Worm (Caenorhabditis elegans): ENCODE data around the gene Y9C9A.8.
A peak's percentile ranks its signal among the peaks of the same experiment; 100 is the strongest.

Y9C9A.8 gene

DNA sequence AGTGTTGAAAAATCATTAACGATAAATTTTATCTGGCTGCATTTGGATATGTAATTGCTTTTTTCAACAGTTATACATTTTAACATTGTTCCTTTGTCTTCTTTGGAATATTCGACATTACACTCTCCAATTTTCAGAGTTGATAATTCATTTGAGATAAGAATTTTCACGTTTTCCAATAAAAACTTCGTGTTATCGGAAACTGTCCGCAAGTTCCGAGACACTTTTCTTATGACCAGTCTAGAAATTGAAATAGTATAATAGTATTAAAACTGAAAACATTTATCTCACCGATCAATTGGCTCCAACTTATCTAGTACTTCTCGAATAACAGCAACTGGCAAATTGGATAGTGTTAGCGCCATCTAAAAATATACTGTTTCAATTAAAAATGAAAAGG is 7.5 kb downstream of the Y9C9A.8 start, which contains the start of gene fbxa-86:
TSS of gene fbxa-86 (minus strand) at position 367 of the 400 bp plus-strand sequence.
- TF ChIP-seq hnd-1 (tag; optimal IDR thresholded peaks at IDR 0.05), result no peak
- no peak for TF ChIP-seq tbx-37 (GFP tag; conservative IDR thresholded peaks at IDR 0.05)
- TF ChIP-seq sea-1 (GFP tag; conservative IDR thresholded peaks at IDR 0.05), result no peak
- no peak for TF ChIP-seq tbx-11 (GFP tag; IDR thresholded peaks at IDR 0.05)
- TF ChIP-seq pes-1 (GFP tag; IDR thresholded peaks at IDR 0.05), result no peak
- no peak for TF ChIP-seq B0310.2 (tag; optimal IDR thresholded peaks at IDR 0.05)
- TF ChIP-seq hmbx-1 (tag; optimal IDR thresholded peaks at IDR 0.05), result no peak

DNA sequence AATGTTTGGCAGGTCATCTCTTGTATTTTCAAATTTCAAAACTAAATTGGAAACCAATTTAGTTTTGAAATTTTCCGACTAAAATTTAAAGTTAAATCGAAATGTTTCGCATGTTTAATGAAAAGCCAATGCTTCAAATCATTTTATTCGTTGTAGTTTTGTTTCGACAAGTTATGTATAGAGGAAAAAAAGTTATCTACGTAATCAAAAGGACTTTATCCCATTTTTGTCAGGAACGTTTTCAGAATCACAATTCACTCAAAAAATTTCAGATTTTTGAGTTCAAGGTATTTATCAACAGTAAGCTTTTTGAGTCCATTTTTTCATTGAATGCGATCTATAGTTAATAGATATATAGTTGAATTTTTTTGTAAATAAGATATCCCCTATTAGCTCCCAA is 8.5 kb downstream of the Y9C9A.8 start, which contains the start of gene str-168:
TSS of gene str-168 (plus strand) at position 301 of the 400 bp plus-strand sequence.
- no peak for TF ChIP-seq hmg-4 (GFP tag; optimal IDR thresholded peaks at IDR 0.05)
- TF ChIP-seq tra-4 (tag; optimal IDR thresholded peaks at IDR 0.05), result no peak
- no peak for TF ChIP-seq ets-7 (tag; optimal IDR thresholded peaks at IDR 0.05)
- no peak for TF ChIP-seq hnd-1 (tag; optimal IDR thresholded peaks at IDR 0.05)
- no peak for TF ChIP-seq tbx-37 (GFP tag; conservative IDR thresholded peaks at IDR 0.05)
- no peak for TF ChIP-seq sea-1 (GFP tag; conservative IDR thresholded peaks at IDR 0.05)
- no peak for TF ChIP-seq hmbx-1 (tag; optimal IDR thresholded peaks at IDR 0.05)
- no peak for TF ChIP-seq flt-1 (GFP tag; IDR thresholded peaks at IDR 0.05)
- no peak for TF ChIP-seq scrt-1 (GFP tag; IDR thresholded peaks at IDR 0.05)
- no peak for TF ChIP-seq F13C5.2 (tag; optimal IDR thresholded peaks at IDR 0.05)
- no peak for TF ChIP-seq ceh-36 (tag; optimal IDR thresholded peaks at IDR 0.05)
- no peak for TF ChIP-seq ama-1 (optimal IDR thresholded peaks at IDR 0.05)
- no peak for TF ChIP-seq tbx-11 (GFP tag; IDR thresholded peaks at IDR 0.05)
- no peak for TF ChIP-seq ceh-13 (GFP tag; optimal IDR thresholded peaks at IDR 0.05)
- no peak for TF ChIP-seq B0310.2 (tag; optimal IDR thresholded peaks at IDR 0.05)
- TF ChIP-seq aly-1 (tag; optimal IDR thresholded peaks at IDR 0.05), result no peak

DNA sequence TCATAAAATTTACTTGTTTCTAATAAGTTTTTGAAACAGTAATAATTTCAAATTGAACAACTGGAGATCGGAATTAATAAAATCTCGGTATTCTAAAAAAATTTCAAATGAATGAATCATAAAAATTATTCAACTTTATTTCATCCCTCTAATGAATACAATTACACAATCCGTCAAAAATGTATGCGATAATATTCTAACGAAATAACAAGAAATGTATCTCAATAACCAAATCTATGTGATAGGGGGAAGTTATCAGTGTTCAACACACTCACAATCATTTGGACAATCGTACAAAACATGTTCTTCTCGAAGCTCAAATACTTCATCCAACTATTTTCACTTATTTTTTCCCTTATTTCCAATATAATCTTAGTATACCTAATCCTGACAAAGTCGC is 11.5 kb downstream of the Y9C9A.8 start, which contains the start of gene Y9C9A.5:
TSS of gene Y9C9A.5 (plus strand) at position 301 of the 400 bp plus-strand sequence.
- TF ChIP-seq ceh-36 (tag; optimal IDR thresholded peaks at IDR 0.05) (no peak), aly-1 (tag; optimal IDR thresholded peaks at IDR 0.05) (no peak), B0310.2 (tag; optimal IDR thresholded peaks at IDR 0.05) (no peak), tbx-37 (GFP tag; conservative IDR thresholded peaks at IDR 0.05) (no peak), ets-7 (tag; optimal IDR thresholded peaks at IDR 0.05) (no peak), hmbx-1 (tag; optimal IDR thresholded peaks at IDR 0.05) (no peak), ceh-13 (GFP tag; optimal IDR thresholded peaks at IDR 0.05) (no peak), ama-1 (optimal IDR thresholded peaks at IDR 0.05) (no peak), sea-1 (GFP tag; conservative IDR thresholded peaks at IDR 0.05) (no peak)

DNA sequence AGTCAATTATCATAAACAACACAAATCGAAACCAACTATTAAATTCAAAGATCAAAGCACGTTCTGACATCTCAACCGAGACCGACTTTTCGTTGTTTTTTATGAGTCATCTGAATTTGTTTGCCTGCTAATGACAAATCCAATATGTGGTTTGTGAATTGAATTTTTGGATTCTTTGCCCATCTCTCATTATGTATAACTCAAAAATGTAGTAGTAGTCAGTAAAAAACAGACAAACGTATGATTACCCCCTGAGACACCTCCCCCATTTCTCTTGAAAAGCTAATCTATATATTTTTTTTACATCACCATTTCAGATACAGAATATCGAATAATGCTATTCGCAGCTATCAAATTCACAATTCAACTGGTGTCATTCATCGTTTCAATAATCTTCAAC is 15.6 kb downstream of the Y9C9A.8 start, which contains the start of gene str-169:
TSS of gene str-169 (plus strand) at position 301 of the 400 bp plus-strand sequence.
- TF ChIP-seq ama-1 (optimal IDR thresholded peaks at IDR 0.05) (no peak), sea-1 (GFP tag; conservative IDR thresholded peaks at IDR 0.05) (no peak)

DNA sequence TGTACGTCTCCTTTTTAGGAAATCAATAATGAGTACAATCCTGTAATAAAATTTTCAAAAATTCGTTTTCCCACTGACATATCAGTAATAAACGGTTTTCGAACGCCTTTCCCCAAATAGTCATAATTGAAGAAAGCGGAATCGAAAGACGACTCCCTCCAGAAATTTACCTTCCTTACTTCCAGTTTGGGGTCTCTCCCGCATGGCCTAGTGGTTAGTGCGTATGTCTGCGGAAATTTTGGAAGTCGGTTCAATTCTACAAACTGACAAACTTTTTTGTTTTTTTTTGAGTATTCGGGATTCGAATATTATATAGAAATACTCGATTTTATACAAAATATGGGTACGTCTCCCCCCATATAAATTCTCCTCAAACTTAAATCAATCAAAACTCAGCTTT is 19.6 kb downstream of the Y9C9A.8 start:
- TF ChIP-seq flt-1 (GFP tag; IDR thresholded peaks at IDR 0.05), result peak; percentile 77

DNA sequence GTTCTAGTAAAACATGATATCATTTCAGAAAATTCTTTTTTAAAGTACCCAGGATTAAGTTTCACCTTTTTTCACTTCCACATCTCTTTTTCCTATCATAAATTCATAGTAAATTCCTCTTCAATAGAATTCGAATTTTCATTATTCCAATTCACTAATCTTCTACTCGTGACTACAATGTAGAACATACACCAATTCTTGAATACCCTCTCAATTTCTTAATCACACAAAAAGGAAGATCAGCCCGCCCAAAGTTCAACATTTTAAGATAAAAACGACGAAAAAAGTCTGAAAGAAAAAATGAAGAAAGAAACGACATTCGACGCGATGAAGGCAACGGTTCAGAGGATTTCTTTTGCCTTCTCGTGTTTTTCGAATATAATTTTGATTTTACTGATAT is 23.7 kb downstream of the Y9C9A.8 start, which contains the start of gene str-163:
TSS of gene str-163 (plus strand) at position 301 of the 400 bp plus-strand sequence.
- TF ChIP-seq hmbx-1 (tag; optimal IDR thresholded peaks at IDR 0.05) (no peak), ets-7 (tag; optimal IDR thresholded peaks at IDR 0.05) (no peak), ceh-13 (GFP tag; optimal IDR thresholded peaks at IDR 0.05) (no peak), scrt-1 (GFP tag; IDR thresholded peaks at IDR 0.05) (no peak), flt-1 (GFP tag; IDR thresholded peaks at IDR 0.05) (no peak), tbx-11 (GFP tag; IDR thresholded peaks at IDR 0.05) (no peak), B0310.2 (tag; optimal IDR thresholded peaks at IDR 0.05) (no peak), sea-1 (GFP tag; conservative IDR thresholded peaks at IDR 0.05) (no peak)

DNA sequence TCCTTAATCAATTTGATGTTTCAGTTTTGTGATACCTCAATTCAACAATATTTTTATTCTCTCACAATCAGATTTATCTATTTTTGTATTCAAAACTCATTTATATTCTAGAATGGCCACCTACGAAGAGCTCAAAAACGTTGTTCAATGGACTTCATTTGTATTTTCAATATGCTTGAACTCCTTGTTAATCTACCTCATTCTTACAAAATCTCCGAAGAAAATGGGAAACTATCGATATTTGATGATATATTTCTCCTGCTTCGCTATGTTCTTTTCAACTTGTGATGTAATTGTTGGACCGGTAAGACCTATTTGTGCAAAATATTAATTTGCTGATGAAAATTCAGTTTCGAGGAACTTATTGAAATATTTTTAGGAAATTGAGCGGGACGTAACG is 30.5 kb downstream of the Y9C9A.8 start, which contains the start of gene str-164:
TSS of gene str-164 (plus strand) at position 113 of the 400 bp plus-strand sequence.
- no peak for TF ChIP-seq aly-1 (tag; optimal IDR thresholded peaks at IDR 0.05)
- no peak for TF ChIP-seq tbx-37 (GFP tag; conservative IDR thresholded peaks at IDR 0.05)
- TF ChIP-seq hmbx-1 (tag; optimal IDR thresholded peaks at IDR 0.05), result no peak
- no peak for TF ChIP-seq F13C5.2 (tag; optimal IDR thresholded peaks at IDR 0.05)
- no peak for TF ChIP-seq sea-1 (GFP tag; conservative IDR thresholded peaks at IDR 0.05)
- TF ChIP-seq tbx-11 (GFP tag; IDR thresholded peaks at IDR 0.05), result no peak
- TF ChIP-seq ets-7 (tag; optimal IDR thresholded peaks at IDR 0.05), result no peak
- TF ChIP-seq hmg-4 (GFP tag; optimal IDR thresholded peaks at IDR 0.05), result no peak
- no peak for TF ChIP-seq ceh-36 (tag; optimal IDR thresholded peaks at IDR 0.05)
- TF ChIP-seq tra-4 (tag; optimal IDR thresholded peaks at IDR 0.05), result no peak
- no peak for TF ChIP-seq ama-1 (optimal IDR thresholded peaks at IDR 0.05)
- no peak for TF ChIP-seq flt-1 (GFP tag; IDR thresholded peaks at IDR 0.05)
- no peak for TF ChIP-seq B0310.2 (tag; optimal IDR thresholded peaks at IDR 0.05)
- no peak for TF ChIP-seq ceh-13 (GFP tag; optimal IDR thresholded peaks at IDR 0.05)
- TF ChIP-seq pes-1 (GFP tag; IDR thresholded peaks at IDR 0.05), result no peak
- no peak for TF ChIP-seq hnd-1 (tag; optimal IDR thresholded peaks at IDR 0.05)
- no peak for TF ChIP-seq scrt-1 (GFP tag; IDR thresholded peaks at IDR 0.05)

DNA sequence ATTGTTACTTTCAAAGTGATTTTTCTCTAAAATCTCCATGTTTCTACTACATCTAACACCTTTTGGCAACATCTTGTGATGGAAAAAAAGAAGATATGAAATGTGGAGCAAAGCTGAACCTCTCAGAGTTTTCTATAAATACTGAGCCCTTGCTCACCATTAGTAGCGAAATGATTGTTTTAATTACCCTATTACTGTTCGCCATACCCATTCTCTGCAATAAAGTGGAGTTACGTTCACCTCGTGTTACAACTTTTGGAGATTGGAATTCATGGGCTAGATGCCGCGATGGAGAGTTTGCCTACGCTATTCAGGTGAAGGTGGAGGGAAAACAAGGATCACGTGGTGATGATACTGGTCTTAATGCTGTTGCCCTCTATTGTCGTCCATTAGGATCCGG is 33.7 kb downstream of the Y9C9A.8 start, which contains the start of gene txt-3:
TSS of gene txt-3 (plus strand) at position 125 of the 400 bp plus-strand sequence.
- TF ChIP-seq hmg-4 (GFP tag; optimal IDR thresholded peaks at IDR 0.05) (no peak), tbx-37 (GFP tag; conservative IDR thresholded peaks at IDR 0.05) (no peak), scrt-1 (GFP tag; IDR thresholded peaks at IDR 0.05) (no peak), tra-4 (tag; optimal IDR thresholded peaks at IDR 0.05) (no peak), pes-1 (GFP tag; IDR thresholded peaks at IDR 0.05) (no peak), B0310.2 (tag; optimal IDR thresholded peaks at IDR 0.05) (no peak), F13C5.2 (tag; optimal IDR thresholded peaks at IDR 0.05) (no peak), aly-1 (tag; optimal IDR thresholded peaks at IDR 0.05) (no peak), hnd-1 (tag; optimal IDR thresholded peaks at IDR 0.05) (no peak), ama-1 (optimal IDR thresholded peaks at IDR 0.05) (no peak), ceh-36 (tag; optimal IDR thresholded peaks at IDR 0.05) (no peak), sea-1 (GFP tag; conservative IDR thresholded peaks at IDR 0.05) (no peak), ceh-13 (GFP tag; optimal IDR thresholded peaks at IDR 0.05) (no peak), flt-1 (GFP tag; IDR thresholded peaks at IDR 0.05) (no peak), hmbx-1 (tag; optimal IDR thresholded peaks at IDR 0.05) (no peak), ets-7 (tag; optimal IDR thresholded peaks at IDR 0.05) (no peak), tbx-11 (GFP tag; IDR thresholded peaks at IDR 0.05) (no peak)

All from whole organism, early embryonic.